Fruit fly (Drosophila melanogaster) whole organism, embryonic: Measurements from ENCODE around the gene Kaz-m1.

Source experiments
- CG10147 ChIP-seq: fragments of 200-800 bp; sonication (Bioruptor generic); optimal IDR thresholded peaks from 2 replicates; lab custom pipeline; 2019; ENCODE audit warnings: missing biosample characterization, mild to moderate bottlenecking, missing genetic modification characterization, moderate library complexity
- CG10431 ChIP-seq: fragments of 200-800 bp; sonication (Bioruptor generic); optimal IDR thresholded peaks from 3 replicates; lab custom pipeline; 2018; ENCODE audit warnings: missing biosample characterization, mild to moderate bottlenecking, missing genetic modification characterization
- CG10959 ChIP-seq: fragments of 200-800 bp; sonication (Bioruptor generic); IDR thresholded peaks from 2 replicates; pipeline ENCODE4 v1.3.6; 2022; ENCODE audit warnings: missing biosample characterization, missing genetic modification characterization
- CG11093 ChIP-seq: fragments of 200-800 bp; sonication (Bioruptor generic); IDR thresholded peaks from 3 replicates; pipeline ENCODE4 v1.3.6; 2022; ENCODE audit warnings: missing biosample characterization, missing genetic modification characterization
- CG11696 ChIP-seq: fragments of 200-800 bp; sonication (Bioruptor generic); IDR thresholded peaks from 2 replicates; pipeline ENCODE4 v1.3.6; 2022; ENCODE audit warnings: missing biosample characterization, missing genetic modification characterization
- CG12104 ChIP-seq: fragments of 200-800 bp; sonication (Bioruptor generic); optimal IDR thresholded peaks from 3 replicates; lab custom pipeline; 2016; ENCODE audit warnings: missing biosample characterization, missing genetic modification characterization
- CG12659 ChIP-seq: fragments of 200-800 bp; sonication (Bioruptor generic); optimal IDR thresholded peaks from 3 replicates; lab custom pipeline; 2017; ENCODE audit warnings: mild to moderate bottlenecking, missing biosample characterization, missing genetic modification reagents, missing genetic modification characterization
- CG14050 ChIP-seq: fragments of 200-800 bp; sonication (Bioruptor generic); IDR thresholded peaks from 3 replicates; pipeline ENCODE4 v1.3.6; 2022; ENCODE audit warnings: missing biosample characterization, missing genetic modification characterization
- CG14965 ChIP-seq: fragments of 200-800 bp; sonication (Bioruptor generic); optimal IDR thresholded peaks from 2 replicates; lab custom pipeline; 2016; ENCODE audit warnings: missing biosample characterization, missing genetic modification characterization, borderline replicate concordance
- CG15073 ChIP-seq: fragments of 200-800 bp; sonication (Bioruptor generic); optimal IDR thresholded peaks from 2 replicates; lab custom pipeline; 2016; ENCODE audit warnings: missing biosample characterization, missing genetic modification characterization
- CG15269 ChIP-seq: fragments of 200-800 bp; sonication (Bioruptor generic); optimal IDR thresholded peaks from 2 replicates; lab custom pipeline; 2018; ENCODE audit warnings: missing biosample characterization, mild to moderate bottlenecking, missing genetic modification characterization, moderate library complexity
- CG17186 ChIP-seq: fragments of 200-800 bp; sonication (Bioruptor generic); optimal IDR thresholded peaks from 3 replicates; lab custom pipeline; 2017; ENCODE audit warnings: missing biosample characterization, missing genetic modification reagents, missing genetic modification characterization
- CG32532 ChIP-seq: fragments of 200-800 bp; sonication (Bioruptor generic); IDR thresholded peaks from 2 replicates; pipeline ENCODE4 v1.3.6; 2022; ENCODE audit warnings: missing biosample characterization, missing genetic modification characterization
- CG3407 ChIP-seq: fragments of 200-800 bp; sonication (Bioruptor generic); optimal IDR thresholded peaks from 2 replicates; lab custom pipeline; 2018; ENCODE audit warnings: missing biosample characterization, mild to moderate bottlenecking, missing genetic modification characterization
- CG34224 ChIP-seq: fragments of 200-800 bp; sonication (Bioruptor generic); IDR thresholded peaks from 3 replicates; pipeline ENCODE4 v1.3.6; 2022; ENCODE audit warnings: missing biosample characterization, missing genetic modification characterization; ENCODE audit not compliant: partially characterized antibody
- CG3838 ChIP-seq: fragments of 200-800 bp; sonication (Bioruptor generic); optimal IDR thresholded peaks from 3 replicates; lab custom pipeline; 2016; ENCODE audit warnings: missing biosample characterization, missing genetic modification characterization
- CG4730 ChIP-seq: fragments of 200-800 bp; sonication (Bioruptor generic); IDR thresholded peaks from 2 replicates; pipeline ENCODE4 v1.3.6; 2022; ENCODE audit warnings: missing biosample characterization, missing genetic modification characterization
- CG6654 ChIP-seq: fragments of 200-800 bp; sonication (Bioruptor generic); optimal IDR thresholded peaks from 2 replicates; lab custom pipeline; 2017; ENCODE audit warnings: missing biosample characterization, mild to moderate bottlenecking, missing genetic modification characterization
- CG7357 ChIP-seq: fragments of 200-800 bp; sonication (Bioruptor generic); IDR thresholded peaks from 3 replicates; pipeline ENCODE4 v1.3.6; 2022; ENCODE audit warnings: missing biosample characterization, missing genetic modification characterization
- CG7928 ChIP-seq: fragments of 200-800 bp; sonication (Bioruptor generic); optimal IDR thresholded peaks from 2 replicates; lab custom pipeline; 2017; ENCODE audit warnings: missing biosample characterization, mild to moderate bottlenecking, missing genetic modification characterization
- Camta ChIP-seq: fragments of 200-800 bp; sonication (Bioruptor generic); optimal IDR thresholded peaks from 2 replicates; lab custom pipeline; 2016; ENCODE audit warnings: missing biosample characterization, missing genetic modification characterization
- Chrac-16 ChIP-seq: fragments of 200-800 bp; sonication (Bioruptor generic); optimal IDR thresholded peaks from 3 replicates; lab custom pipeline; 2016; ENCODE audit warnings: missing biosample characterization, missing genetic modification characterization
- CoRest ChIP-seq: fragments of 200-800 bp; sonication (Bioruptor generic); optimal IDR thresholded peaks from 3 replicates; lab custom pipeline; 2018; ENCODE audit warnings: missing biosample characterization, mild to moderate bottlenecking, missing genetic modification characterization, moderate library complexity
- Deaf1 ChIP-seq: fragments of 200-800 bp; optimal IDR thresholded peaks from 3 replicates; lab custom pipeline; 2019; ENCODE audit warnings: missing biosample characterization, mild to moderate bottlenecking, missing genetic modification characterization, moderate library complexity
- HLHmδ ChIP-seq: fragments of 200-800 bp; sonication (Bioruptor generic); optimal IDR thresholded peaks from 2 replicates; lab custom pipeline; 2018; ENCODE audit warnings: missing biosample characterization, mild to moderate bottlenecking, missing genetic modification characterization, moderate library complexity
- Hey ChIP-seq: fragments of 200-800 bp; sonication (Bioruptor generic); optimal IDR thresholded peaks from 3 replicates; lab custom pipeline; 2018; ENCODE audit warnings: missing biosample characterization, mild to moderate bottlenecking, missing genetic modification characterization
- Hsf ChIP-seq: fragments of 200-800 bp; sonication (Bioruptor generic); optimal IDR thresholded peaks from 3 replicates; lab custom pipeline; 2016; ENCODE audit warnings: missing biosample characterization, missing genetic modification characterization
- Lim3 ChIP-seq: fragments of 200-800 bp; sonication (Bioruptor generic); IDR thresholded peaks from 2 replicates; pipeline ENCODE4 v1.3.6; 2022; ENCODE audit warnings: missing biosample characterization, missing genetic modification characterization
- Lpt ChIP-seq: fragments of >200 bp; optimal IDR thresholded peaks from 2 replicates; lab custom pipeline; 2018; ENCODE audit warnings: missing biosample characterization, missing genetic modification characterization
- Mes4 ChIP-seq: fragments of 200-800 bp; sonication (Bioruptor generic); optimal IDR thresholded peaks from 2 replicates; lab custom pipeline; 2016; ENCODE audit warnings: missing biosample characterization, missing genetic modification characterization
- Mrtf ChIP-seq: fragments of 200-800 bp; sonication (Bioruptor generic); IDR thresholded peaks from 3 replicates; pipeline ENCODE4 v1.3.6; 2022; ENCODE audit warnings: missing biosample characterization, missing genetic modification characterization
- Oli ChIP-seq: fragments of 200-800 bp; sonication (Bioruptor generic); optimal IDR thresholded peaks from 2 replicates; lab custom pipeline; 2018; ENCODE audit warnings: missing biosample characterization, mild to moderate bottlenecking, missing genetic modification characterization, moderate library complexity
- Six4 ChIP-seq: fragments of 200-800 bp; sonication (Bioruptor generic); optimal IDR thresholded peaks from 2 replicates; lab custom pipeline; 2016; ENCODE audit warnings: missing biosample characterization, missing genetic modification characterization
- Xrp1 ChIP-seq: fragments of 200-800 bp; sonication (Bioruptor generic); IDR thresholded peaks from 2 replicates; pipeline ENCODE4 v1.3.6; 2022; ENCODE audit warnings: missing biosample characterization, missing genetic modification characterization
- al ChIP-seq: fragments of 200-800 bp; sonication (Bioruptor generic); IDR thresholded peaks from 2 replicates; pipeline ENCODE4 v1.3.6; 2022; ENCODE audit warnings: missing biosample characterization, missing genetic modification characterization
- amos ChIP-seq: fragments of 200-800 bp; sonication (Bioruptor generic); IDR thresholded peaks from 2 replicates; pipeline ENCODE4 v1.3.6; 2022; ENCODE audit warnings: missing biosample characterization, missing genetic modification characterization; ENCODE audit not compliant: partially characterized antibody
- bsh ChIP-seq, 2 experiments: fragments of 200-800 bp; sonication (Bioruptor generic); optimal IDR thresholded peaks; 2 replicates each; lab custom pipeline; 2017 to 2018; ENCODE audit warnings: mild to moderate bottlenecking in 2 of 2, missing biosample characterization in 2 of 2, missing genetic modification characterization in 2 of 2, moderate library complexity in 1 of 2
- cg ChIP-seq: fragments of 200-800 bp; sonication (Bioruptor generic); optimal IDR thresholded peaks from 3 replicates; lab custom pipeline; 2019; ENCODE audit warnings: missing biosample characterization, mild to moderate bottlenecking, missing genetic modification characterization, moderate library complexity
- eyg ChIP-seq: fragments of 200-800 bp; sonication (Bioruptor generic); optimal IDR thresholded peaks from 3 replicates; lab custom pipeline; 2016; ENCODE audit warnings: missing biosample characterization, missing genetic modification characterization
- gsb-n ChIP-seq: fragments of 200-800 bp; sonication (Bioruptor generic); optimal IDR thresholded peaks from 3 replicates; lab custom pipeline; 2018; ENCODE audit warnings: missing biosample characterization, mild to moderate bottlenecking, missing genetic modification characterization
- h ChIP-seq: fragments of >200 bp; optimal IDR thresholded peaks from 2 replicates; lab custom pipeline; 2017
- hkb ChIP-seq, 2 experiments: fragments of 200-800 bp in 1 of 2; fragments of >200 bp in 1 of 2; sonication (Bioruptor generic) in 1 of 2; IDR thresholded peaks in 1 of 2; optimal IDR thresholded peaks in 1 of 2; 2 replicates each; pipeline versions ENCODE4 v1.3.6 to Lab custom; 2017 to 2022; ENCODE audit warnings: missing biosample characterization in 1 of 2, missing genetic modification characterization in 1 of 2
- jigr1 ChIP-seq: fragments of 200-800 bp; sonication (Bioruptor generic); IDR thresholded peaks from 3 replicates; pipeline ENCODE4 v1.3.6; 2022; ENCODE audit warnings: missing biosample characterization, missing genetic modification characterization
- klu ChIP-seq: fragments of 200-800 bp; sonication (Bioruptor generic); IDR thresholded peaks from 2 replicates; pipeline ENCODE4 v1.3.6; 2022; ENCODE audit warnings: missing biosample characterization, missing genetic modification characterization
- knrl ChIP-seq: fragments of 200-800 bp; sonication (Bioruptor generic); IDR thresholded peaks from 3 replicates; pipeline ENCODE4 v1.3.6; 2022; ENCODE audit warnings: missing biosample characterization, missing genetic modification characterization; ENCODE audit not compliant: partially characterized antibody
- org-1 ChIP-seq: fragments of 200-800 bp; sonication (Bioruptor generic); optimal IDR thresholded peaks from 2 replicates; lab custom pipeline; 2017; ENCODE audit warnings: missing biosample characterization, missing genetic modification characterization
- pb ChIP-seq: fragments of 200-800 bp; sonication (Bioruptor generic); optimal IDR thresholded peaks from 3 replicates; lab custom pipeline; 2016; ENCODE audit warnings: missing biosample characterization, missing genetic modification characterization
- schlank ChIP-seq: fragments of 200-800 bp; sonication (Bioruptor generic); optimal IDR thresholded peaks from 2 replicates; lab custom pipeline; 2018; ENCODE audit warnings: missing biosample characterization, mild to moderate bottlenecking, missing genetic modification characterization
- sim ChIP-seq: fragments of 200-800 bp; sonication (Bioruptor generic); IDR thresholded peaks from 2 replicates; pipeline ENCODE4 v1.3.6; 2022; ENCODE audit warnings: missing biosample characterization, missing genetic modification characterization
- ssp ChIP-seq: fragments of 200-800 bp; sonication (Bioruptor generic); IDR thresholded peaks from 2 replicates; pipeline ENCODE4 v1.3.6; 2022; ENCODE audit warnings: missing biosample characterization, missing genetic modification characterization

Gene Kaz-m1

dm6 chr3R:25997068-25997714 is 17.3 kb upstream of the Kaz-m1 start (continued):
- peak; percentile 33 for TF ChIP-seq Hsf (GFP tag; lab: Kevin White, UChicago)
- peak; percentile 37 for TF ChIP-seq CG3838 (GFP tag; lab: Kevin White, UChicago)
- TF ChIP-seq CG6654 (GFP tag; lab: Kevin White, UChicago), result peak; percentile 66
- no peak for TF ChIP-seq CG32532 (GFP tag; lab: Robert Waterston, UW)
- TF ChIP-seq HLHmδ (GFP tag; lab: Kevin White, UChicago), result peak; percentile 99
- TF ChIP-seq CG7357 (GFP tag; lab: Robert Waterston, UW), result peak; percentile 58; the same call in 2 of the 3 replicates
- no peak for TF ChIP-seq cg (GFP tag; lab: Kevin White, UChicago)
- peak; percentile 41 for TF ChIP-seq CG15269 (tag; lab: Kevin White, UChicago)
- no peak for TF ChIP-seq knrl
- peak; percentile 82 for TF ChIP-seq CG10431 (GFP tag; lab: Kevin White, UChicago)
- TF ChIP-seq Six4 (GFP tag; lab: Kevin White, UChicago), result peak; percentile 72
- TF ChIP-seq Deaf1 (tag; lab: Kevin White, UChicago), result peak; percentile 78
- TF ChIP-seq schlank, result no peak
- TF ChIP-seq CG11093, result peak; percentile 54; the same call in 1 of the 3 replicates
- TF ChIP-seq hkb (optimal IDR thresholded peaks at IDR 0.05; lab: Kevin White, UChicago), result no peak
- TF ChIP-seq hkb (GFP tag; IDR thresholded peaks at IDR 0.05; lab: Robert Waterston, UW), result peak; percentile 78
- no peak for TF ChIP-seq Lim3 (GFP tag; lab: Robert Waterston, UW)
- TF ChIP-seq gsb-n (tag; lab: Kevin White, UChicago), result peak; percentile 89
- TF ChIP-seq pb (GFP tag; lab: Kevin White, UChicago), result no peak
- TF ChIP-seq CG3407, result peak; percentile 71
- TF ChIP-seq CG7928 (GFP tag; lab: Kevin White, UChicago), result no peak
- peak; percentile 10 for TF ChIP-seq CG15073 (GFP tag; lab: Kevin White, UChicago)
- TF ChIP-seq bsh (GFP tag; optimal IDR thresholded peaks at IDR 0.05; lab: Kevin White, UChicago), result peak; percentile 94
- peak; percentile 17 for TF ChIP-seq Camta
- TF ChIP-seq CG11696, result no peak
- TF ChIP-seq jigr1, result no peak
- no peak for TF ChIP-seq Mes4
- TF ChIP-seq CG17186, result no peak
- peak; percentile 92 for TF ChIP-seq CoRest (tag; lab: Kevin White, UChicago)
- TF ChIP-seq Oli, result peak; percentile 88
- TF ChIP-seq h, result no peak
- peak; percentile 95 for TF ChIP-seq Xrp1
- no peak for TF ChIP-seq Lpt
- 0 out of 3 replicates have a peak, but pooled peaks have one; percentile 30 for TF ChIP-seq CG14050
- TF ChIP-seq Hey (tag; lab: Kevin White, UChicago), result no peak
- no peak for TF ChIP-seq amos (GFP tag; lab: Robert Waterston, UW)
- TF ChIP-seq Chrac-16 (GFP tag; lab: Kevin White, UChicago), result peak; percentile 80
- no peak for TF ChIP-seq eyg
- peak; percentile 51 for TF ChIP-seq org-1 (GFP tag; lab: Kevin White, UChicago)
- TF ChIP-seq CG10959 (GFP tag; lab: Robert Waterston, UW), result peak; percentile 87
- TF ChIP-seq CG4730, result peak; percentile 42
- TF ChIP-seq sim (GFP tag; lab: Robert Waterston, UW), result peak; percentile 62; the same call in 1 of the 2 replicates
- TF ChIP-seq CG12659 (GFP tag; lab: Kevin White, UChicago), result peak; percentile 50
- no peak for TF ChIP-seq CG10147 (GFP tag; lab: Kevin White, UChicago)
- no peak for TF ChIP-seq CG34224 (GFP tag; lab: Robert Waterston, UW)
- TF ChIP-seq CG14965, result no peak
- no peak; the same call in 1 of the 2 replicates for TF ChIP-seq klu (GFP tag; lab: Robert Waterston, UW)
- no peak for TF ChIP-seq Mrtf (GFP tag; lab: Robert Waterston, UW)
- peak; percentile 69 for TF ChIP-seq CG12104 (GFP tag; lab: Kevin White, UChicago)
- peak; percentile 60 for TF ChIP-seq ssp (GFP tag; lab: Robert Waterston, UW)
- TF ChIP-seq al (GFP tag; lab: Robert Waterston, UW), result no peak
